Fruit fly (Drosophila melanogaster): ENCODE results near the gene Dcr-1.
A peak's percentile ranks its signal among the peaks of the same experiment; 100 is the strongest.

Gene Dcr-1

DNA sequence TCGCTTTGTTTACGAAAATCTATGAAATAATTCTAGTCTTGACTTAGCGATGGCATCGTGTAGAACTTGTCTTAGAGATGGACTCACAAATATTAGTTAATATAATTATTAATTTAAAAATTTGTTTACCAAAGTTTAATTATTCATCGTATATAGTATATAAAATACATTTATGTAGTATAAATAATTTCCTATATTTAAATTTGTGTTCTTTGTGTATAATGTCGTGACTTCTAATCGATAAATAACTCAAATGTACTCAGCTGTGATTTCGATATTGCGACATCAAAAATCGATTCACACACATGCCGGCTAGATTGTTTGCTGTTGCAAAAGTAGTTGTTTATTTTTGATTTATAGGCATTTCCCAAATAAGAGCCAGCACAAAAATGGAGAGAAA lies 50.6 kb downstream of the Dcr-1 start, which contains the start of the genes wfs1 and Nup133 (continued):
- peak; percentile 84 for TF ChIP-seq CG30403 (GFP tag; optimal IDR thresholded peaks at IDR 0.05)
- no peak for TF ChIP-seq CG10321 (GFP tag; IDR thresholded peaks at IDR 0.05)
- no peak for TF ChIP-seq Eip74EF (GFP tag; optimal IDR thresholded peaks at IDR 0.05)
- no peak for TF ChIP-seq PHDP (tag; optimal IDR thresholded peaks at IDR 0.05)
- TF ChIP-seq CG11093 (GFP tag; IDR thresholded peaks at IDR 0.05): no peak
- TF ChIP-seq CG7928 (GFP tag; optimal IDR thresholded peaks at IDR 0.05): peak; percentile 5
- TF ChIP-seq CG15514 (GFP tag; optimal IDR thresholded peaks at IDR 0.05): peak; percentile 60
- peak; percentile 29 for TF ChIP-seq CG8359 (GFP tag; optimal IDR thresholded peaks at IDR 0.05; ENCODE audit: borderline replicate concordance)
- TF ChIP-seq CG13296 (GFP tag; optimal IDR thresholded peaks at IDR 0.05): peak; percentile 70
- TF ChIP-seq seq (GFP tag; IDR thresholded peaks at IDR 0.05): no peak
- peak; percentile 19 for TF ChIP-seq psq (GFP tag; optimal IDR thresholded peaks at IDR 0.05)
- no peak for TF ChIP-seq GATAe (GFP tag; conservative IDR thresholded peaks at IDR 0.05)
- TF ChIP-seq sr (GFP tag; IDR thresholded peaks at IDR 0.05): no peak
- peak; percentile 20 to 86 for TF ChIP-seq Hr51 (GFP tag; optimal IDR thresholded peaks at IDR 0.05)
- TF ChIP-seq gem (tag; optimal IDR thresholded peaks at IDR 0.05): peak; percentile 94
- peak; percentile 79 for TF ChIP-seq HmgZ (tag; optimal IDR thresholded peaks at IDR 0.05)
- peak; percentile 97 for TF ChIP-seq Dll (GFP tag; IDR thresholded peaks at IDR 0.05; ENCODE audit: partially characterized antibody)
- TF ChIP-seq ind (GFP tag; optimal IDR thresholded peaks at IDR 0.05): peak; percentile 72
- TF ChIP-seq eve (GFP tag; optimal IDR thresholded peaks at IDR 0.05): no peak
- no peak for TF ChIP-seq Hey (tag; optimal IDR thresholded peaks at IDR 0.05)
- TF ChIP-seq MBD-R2 (GFP tag; IDR thresholded peaks at IDR 0.05): peak; percentile 88
- TF ChIP-seq Oaz (GFP tag; IDR thresholded peaks at IDR 0.05): no peak; the same call in 1 of the 2 replicates
- TF ChIP-seq row (GFP tag; IDR thresholded peaks at IDR 0.05): peak; percentile 94
- TF ChIP-seq Nf-YA (GFP tag; IDR thresholded peaks at IDR 0.05): peak; percentile 40; the same call in 1 of the 2 replicates
- TF ChIP-seq nom (GFP tag; optimal IDR thresholded peaks at IDR 0.05): no peak
- TF ChIP-seq nmo (GFP tag; optimal IDR thresholded peaks at IDR 0.05): peak; percentile 91
- TF ChIP-seq lbe (GFP tag; optimal IDR thresholded peaks at IDR 0.05): no peak
- no peak for TF ChIP-seq corto (GFP tag; optimal IDR thresholded peaks at IDR 0.05)
- TF ChIP-seq Scr (GFP tag; IDR thresholded peaks at IDR 0.05; ENCODE audit: partially characterized antibody): peak; percentile 93
- TF ChIP-seq Awh (GFP tag; IDR thresholded peaks at IDR 0.05): no peak
- TF ChIP-seq CG9215 (GFP tag; IDR thresholded peaks at IDR 0.05): peak; percentile 64
- TF ChIP-seq pita (GFP tag; optimal IDR thresholded peaks at IDR 0.05): no peak
- TF ChIP-seq Usf (GFP tag; optimal IDR thresholded peaks at IDR 0.05): peak; percentile 46
- peak; percentile 62 for TF ChIP-seq H2.0 (GFP tag; IDR thresholded peaks at IDR 0.05)
- peak; percentile 84 for TF ChIP-seq Xrp1 (GFP tag; IDR thresholded peaks at IDR 0.05)
- TF ChIP-seq Ravus (GFP tag; IDR thresholded peaks at IDR 0.05): no peak
- no peak for TF ChIP-seq CG1832 (GFP tag; optimal IDR thresholded peaks at IDR 0.05)
- TF ChIP-seq CG9609 (GFP tag; optimal IDR thresholded peaks at IDR 0.05): no peak
- no peak for TF ChIP-seq CG4730 (GFP tag; IDR thresholded peaks at IDR 0.05)
- TF ChIP-seq dmrt11E (tag; optimal IDR thresholded peaks at IDR 0.05): peak; percentile 87
- peak; percentile 88 for TF ChIP-seq grau (tag; optimal IDR thresholded peaks at IDR 0.05)
- TF ChIP-seq Ets65A (GFP tag): no peak
- no peak for TF ChIP-seq ems (GFP tag; optimal IDR thresholded peaks at IDR 0.05)
- TF ChIP-seq Kr (GFP tag; optimal IDR thresholded peaks at IDR 0.05): no peak
- peak; percentile 72 for TF ChIP-seq Xbp1 (GFP tag; optimal IDR thresholded peaks at IDR 0.05)
- TF ChIP-seq sd (tag; optimal IDR thresholded peaks at IDR 0.05): no peak
- TF ChIP-seq CG14050 (GFP tag; IDR thresholded peaks at IDR 0.05): peak; percentile 46; the same call in 1 of the 3 replicates
- TF ChIP-seq org-1 (GFP tag; optimal IDR thresholded peaks at IDR 0.05): peak; percentile 15
- peak; percentile 76 for TF ChIP-seq CG9817 (tag; optimal IDR thresholded peaks at IDR 0.05)
- no peak for TF ChIP-seq CG17186 (GFP tag; optimal IDR thresholded peaks at IDR 0.05)
- peak; percentile 88 for TF ChIP-seq CG2116 (GFP tag; optimal IDR thresholded peaks at IDR 0.05)
